Fruit fly (Drosophila melanogaster): Measurements from ENCODE around the gene CG12182.

- no peak for TF ChIP-seq pan (optimal IDR thresholded peaks at IDR 0.05)
- TF ChIP-seq psq (optimal IDR thresholded peaks at IDR 0.05): no peak
- peak; percentile 40 to 81 for TF ChIP-seq EcR (GFP tag; optimal IDR thresholded peaks at IDR 0.05)
- TF ChIP-seq Dll (optimal IDR thresholded peaks at IDR 0.05): no peak
Measured at dm6 chr3L:2579557-2580224, 19.7 kb downstream of the CG12182 start.
